Worm (Caenorhabditis elegans) whole organism, L2 larva: Measurements from ENCODE around the gene acox-1.5.

Experiments used
- F13H6.1 ChIP-seq: sonication (generic microtip); optimal IDR thresholded peaks from 2 replicates; lab custom pipeline; 2016; ENCODE audit warnings: missing genetic modification characterization, missing compliant biosample characterization
- Y55F3AM.14 ChIP-seq: fragments of 200-800 bp; sonication (Bioruptor generic); optimal IDR thresholded peaks from 2 replicates; lab custom pipeline; 2018; ENCODE audit warnings: mild to moderate bottlenecking, missing genetic modification characterization, missing compliant biosample characterization
- ZK546.5 ChIP-seq: sonication (generic microtip); optimal IDR thresholded peaks from 2 replicates; lab custom pipeline; 2017; ENCODE audit warnings: missing biosample characterization, missing genetic modification characterization
- dmd-4 ChIP-seq: sonication (generic microtip); optimal IDR thresholded peaks from 2 replicates; lab custom pipeline; 2017; ENCODE audit warnings: missing biosample characterization, missing genetic modification characterization
- lin-11 ChIP-seq: fragments of 150-350 bp; sonication (generic microtip); optimal IDR thresholded peaks from 2 replicates; lab custom pipeline; 2014; ENCODE audit warnings: missing biosample characterization, missing genetic modification characterization, inconsistent platforms, mixed read lengths
- mab-5 ChIP-seq: fragments of 150-350 bp; optimal IDR thresholded peaks from 2 replicates; lab custom pipeline; 2014; ENCODE audit warnings: missing biosample characterization, missing genetic modification characterization
- mdl-1 ChIP-seq, 2 experiments: fragments of 150-350 bp in 1 of 2; sonication (generic microtip) in 1 of 2; optimal IDR thresholded peaks; 2 replicates each; lab custom pipeline; 2017; ENCODE audit warnings: missing biosample characterization in 2 of 2, missing genetic modification characterization in 2 of 2
- nhr-11 ChIP-seq: fragments of 150-350 bp; optimal IDR thresholded peaks from 2 replicates; lab custom pipeline; 2014; ENCODE audit warnings: missing biosample characterization, missing genetic modification characterization
- nhr-25 ChIP-seq: fragments of 150-350 bp; sonication (generic microtip); optimal IDR thresholded peaks from 3 replicates; lab custom pipeline; 2014; ENCODE audit warnings: missing biosample characterization, missing genetic modification characterization
- snpc-4 ChIP-seq: fragments of 150-350 bp; optimal IDR thresholded peaks from 2 replicates; lab custom pipeline; 2014; ENCODE audit warnings: missing biosample characterization, missing genetic modification characterization
- unc-39 ChIP-seq: fragments of 150-350 bp; optimal IDR thresholded peaks from 2 replicates; lab custom pipeline; 2014; ENCODE audit warnings: missing biosample characterization, missing genetic modification characterization
- ztf-11 ChIP-seq: sonication (generic microtip); optimal IDR thresholded peaks from 2 replicates; lab custom pipeline; 2017; ENCODE audit warnings: missing biosample characterization, missing genetic modification characterization

- no peak for TF ChIP-seq dmd-4
- no peak for TF ChIP-seq Y55F3AM.14 (GFP tag; lab: Kevin White, UChicago)
- TF ChIP-seq nhr-11 (tag; lab: Kevin White, UChicago): no peak
- no peak for TF ChIP-seq ZK546.5 (tag; lab: Kevin White, UChicago)
- TF ChIP-seq F13H6.1 (tag; lab: Kevin White, UChicago): no peak
- TF ChIP-seq lin-11 (tag; lab: Kevin White, UChicago): no peak
- TF ChIP-seq unc-39 (tag; lab: Kevin White, UChicago): no peak
- TF ChIP-seq mab-5 (tag; lab: Kevin White, UChicago): no peak
- TF ChIP-seq ztf-11 (tag; lab: Kevin White, UChicago): no peak
- TF ChIP-seq nhr-25 (tag; lab: Kevin White, UChicago): no peak
- no peak for TF ChIP-seq mdl-1 (tag; optimal IDR thresholded peaks at IDR 0.05; lab: Kevin White, UChicago)
- no peak for TF ChIP-seq snpc-4
These were observed 9.8 kb downstream of the acox-1.5 start, which contains the start of gene C48B4.3 for ce11 chrIII:9582240-9582639.
